Worm (Caenorhabditis elegans): ENCODE data around the gene C44H4.6.

DNA sequence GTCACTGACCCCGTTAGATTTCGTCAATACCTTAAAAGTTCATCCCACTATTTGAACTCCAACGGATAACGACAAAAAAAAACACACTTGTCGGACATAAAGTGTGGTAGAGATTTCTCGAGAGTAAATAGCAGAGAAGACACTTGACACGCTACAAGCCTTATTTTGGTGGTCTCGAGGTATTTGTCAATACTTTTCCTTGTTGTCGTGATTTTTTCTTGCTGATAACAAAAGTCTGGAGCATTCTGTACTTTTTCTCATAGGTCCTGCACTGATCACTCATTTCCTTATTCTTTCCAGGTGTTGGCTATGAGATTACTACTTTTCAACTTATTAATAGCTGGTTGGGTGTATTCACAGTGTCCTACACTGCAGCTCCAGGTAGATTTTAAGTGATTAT lies 26.7 kb downstream of the C44H4.6 start, which contains the start of gene lron-1:
- TF ChIP-seq F13H6.1 (tag; optimal IDR thresholded peaks at IDR 0.05): no peak
- TF ChIP-seq unc-86 (tag; optimal IDR thresholded peaks at IDR 0.05): no peak
- TF ChIP-seq pax-1 (tag; optimal IDR thresholded peaks at IDR 0.05): no peak
- no peak for TF ChIP-seq ama-1 (optimal IDR thresholded peaks at IDR 0.05)
- TF ChIP-seq rnt-1 (tag; optimal IDR thresholded peaks at IDR 0.05): no peak
